Fruit fly (Drosophila melanogaster) whole organism, wandering third instar larva: ENCODE results near the gene CG33791.

Experiments used
- CG32264 ChIP-seq: fragments of 200-800 bp; sonication (Bioruptor generic); optimal IDR thresholded peaks from 2 replicates; lab custom pipeline; 2016; ENCODE audit warnings: missing biosample characterization, missing genetic modification characterization
- CG9705 ChIP-seq: fragments of 200-800 bp; sonication (Bioruptor generic); optimal IDR thresholded peaks from 2 replicates; lab custom pipeline; 2018; ENCODE audit warnings: missing biosample characterization, mild to moderate bottlenecking, missing genetic modification characterization
- CrebA ChIP-seq: fragments of 200-800 bp; sonication (Bioruptor generic); optimal IDR thresholded peaks from 2 replicates; lab custom pipeline; 2016; ENCODE audit warnings: missing biosample characterization, mild to moderate bottlenecking, missing genetic modification characterization, borderline replicate concordance
- Dfd ChIP-seq: fragments of >200 bp; optimal IDR thresholded peaks from 2 replicates; lab custom pipeline; 2017; ENCODE audit warnings: missing biosample characterization, missing genetic modification characterization
- Dif ChIP-seq: fragments of 200-275, 200-300 bp; sonication (Bioruptor generic); optimal IDR thresholded peaks from 2 replicates; lab custom pipeline; 2018; ENCODE audit warnings: missing biosample characterization, missing genetic modification characterization; ENCODE audit not compliant: partially characterized antibody
- GATAd ChIP-seq: sonication (Bioruptor generic); optimal IDR thresholded peaks from 2 replicates; lab custom pipeline; 2016; ENCODE audit warnings: missing biosample characterization, missing genetic modification characterization
- HLH106 ChIP-seq: fragments of 200-800 bp; optimal IDR thresholded peaks from 3 replicates; lab custom pipeline; 2019; ENCODE audit warnings: missing biosample characterization, mild to moderate bottlenecking, missing genetic modification characterization, moderate library complexity
- Hnf4 ChIP-seq: fragments of 200-800 bp; sonication (Bioruptor generic); optimal IDR thresholded peaks from 2 replicates; lab custom pipeline; 2016; ENCODE audit warnings: missing biosample characterization, mild to moderate bottlenecking, missing genetic modification characterization
- Hr78 ChIP-seq: fragments of >200 bp; optimal IDR thresholded peaks from 2 replicates; lab custom pipeline; 2017; ENCODE audit warnings: missing biosample characterization, missing genetic modification characterization
- Hr83 ChIP-seq: fragments of 200-300 bp; sonication (Bioruptor generic); optimal IDR thresholded peaks from 2 replicates; lab custom pipeline; 2016; ENCODE audit warnings: missing biosample characterization, mild to moderate bottlenecking, missing genetic modification characterization, moderate library complexity; ENCODE audit not compliant: poor library complexity, severe bottlenecking
- Jra ChIP-seq: sonication (Bioruptor generic); optimal IDR thresholded peaks from 2 replicates; lab custom pipeline; 2016; ENCODE audit warnings: missing biosample characterization, missing genetic modification characterization
- Mio ChIP-seq: sonication (Bioruptor generic); optimal IDR thresholded peaks from 2 replicates; lab custom pipeline; 2016; ENCODE audit warnings: missing biosample characterization, missing genetic modification characterization
- Myc ChIP-seq: fragments of >200 bp; optimal IDR thresholded peaks from 2 replicates; lab custom pipeline; 2017
- OdsH ChIP-seq: fragments of 200-800 bp; sonication (Bioruptor generic); optimal IDR thresholded peaks from 2 replicates; lab custom pipeline; 2016; ENCODE audit warnings: missing biosample characterization, mild to moderate bottlenecking, missing genetic modification characterization
- Rel ChIP-seq, 2 experiments: fragments of 200-800 bp; sonication (Bioruptor generic) in 1 of 2; optimal IDR thresholded peaks; 2 replicates in 1 of 2; 3 replicates in 1 of 2; lab custom pipeline; 2016 to 2019; ENCODE audit warnings: mild to moderate bottlenecking in 2 of 2, missing biosample characterization in 2 of 2, missing genetic modification characterization in 2 of 2, moderate library complexity in 1 of 2
- Sp1 ChIP-seq: fragments of 200-800 bp; sonication (Bioruptor generic); optimal IDR thresholded peaks from 3 replicates; lab custom pipeline; 2019; ENCODE audit warnings: missing biosample characterization, mild to moderate bottlenecking, missing genetic modification characterization, moderate library complexity
- Vsx2 ChIP-seq: fragments of 200-300, 225-300 bp; sonication (Bioruptor generic); optimal IDR thresholded peaks from 2 replicates; lab custom pipeline; 2018; ENCODE audit warnings: missing biosample characterization, missing genetic modification characterization; ENCODE audit not compliant: partially characterized antibody
- br ChIP-seq: fragments of 200-800 bp; sonication (Bioruptor generic); optimal IDR thresholded peaks from 2 replicates; lab custom pipeline; 2016; ENCODE audit warnings: missing biosample characterization, missing genetic modification characterization
- brk ChIP-seq: fragments of 200-800 bp; sonication (Bioruptor generic); optimal IDR thresholded peaks from 2 replicates; lab custom pipeline; 2016; ENCODE audit warnings: missing biosample characterization, mild to moderate bottlenecking, missing genetic modification characterization
- dl ChIP-seq, 2 experiments: fragments of 175-275, 200-275 bp in 1 of 2; fragments of 200-275 bp in 1 of 2; sonication (Bioruptor generic); optimal IDR thresholded peaks; lab custom pipeline; 2018; ENCODE audit warnings: mild to moderate bottlenecking in 2 of 2, missing biosample characterization in 2 of 2, missing genetic modification characterization in 2 of 2, moderate library complexity in 2 of 2; ENCODE audit not compliant: partially characterized antibody in 2 of 2, insufficient read depth in 1 of 2
- dmrt93B ChIP-seq: fragments of 200-800 bp; sonication (Bioruptor generic); optimal IDR thresholded peaks from 2 replicates; lab custom pipeline; 2018; ENCODE audit warnings: missing biosample characterization, mild to moderate bottlenecking, missing genetic modification characterization
- dsf ChIP-seq: sonication (Bioruptor generic); optimal IDR thresholded peaks from 2 replicates; lab custom pipeline; 2016; ENCODE audit warnings: missing biosample characterization, missing genetic modification characterization, borderline replicate concordance
- ey ChIP-seq: fragments of 200-800 bp; sonication (Bioruptor generic); optimal IDR thresholded peaks from 2 replicates; lab custom pipeline; 2016; ENCODE audit warnings: missing biosample characterization, missing genetic modification characterization
- foxo ChIP-seq, 2 experiments: fragments of 200-800 bp; sonication (Bioruptor generic); optimal IDR thresholded peaks; 2 replicates in 1 of 2; 3 replicates in 1 of 2; lab custom pipeline; 2016 to 2017; ENCODE audit warnings: missing biosample characterization in 2 of 2, missing genetic modification characterization in 2 of 2
- fru ChIP-seq: fragments of 200-800 bp; sonication (Bioruptor generic); optimal IDR thresholded peaks from 3 replicates; lab custom pipeline; 2016; ENCODE audit warnings: missing biosample characterization, mild to moderate bottlenecking, missing genetic modification characterization
- h ChIP-seq: fragments of 200-800 bp; sonication (Bioruptor generic); optimal IDR thresholded peaks from 3 replicates; lab custom pipeline; 2016; ENCODE audit warnings: missing biosample characterization, mild to moderate bottlenecking, missing genetic modification characterization
- jim ChIP-seq: fragments of 175-275, 200-325 bp; sonication (Bioruptor generic); optimal IDR thresholded peaks from 2 replicates; lab custom pipeline; 2016; ENCODE audit warnings: missing biosample characterization, mild to moderate bottlenecking, missing genetic modification characterization
- lola ChIP-seq: fragments of >200 bp; optimal IDR thresholded peaks from 2 replicates; lab custom pipeline; 2017; ENCODE audit warnings: missing biosample characterization, missing genetic modification characterization
- pan ChIP-seq: fragments of >200 bp; optimal IDR thresholded peaks from 2 replicates; lab custom pipeline; 2017
- psq ChIP-seq: fragments of 200-800 bp; sonication (Bioruptor generic); optimal IDR thresholded peaks from 3 replicates; lab custom pipeline; 2017; ENCODE audit warnings: missing biosample characterization, mild to moderate bottlenecking, missing genetic modification characterization, moderate library complexity
- rgr ChIP-seq: fragments of 200-800 bp; sonication (Bioruptor generic); optimal IDR thresholded peaks from 3 replicates; lab custom pipeline; 2016; ENCODE audit warnings: missing biosample characterization, mild to moderate bottlenecking, missing genetic modification characterization
- sage ChIP-seq: fragments of 200-800 bp; sonication (Bioruptor generic); optimal IDR thresholded peaks from 2 replicates; lab custom pipeline; 2016; ENCODE audit warnings: missing biosample characterization, mild to moderate bottlenecking, missing genetic modification characterization
- sv ChIP-seq: fragments of 200-800 bp; sonication (Bioruptor generic); optimal IDR thresholded peaks from 3 replicates; lab custom pipeline; 2016; ENCODE audit warnings: missing biosample characterization, missing genetic modification characterization
- tai ChIP-seq: sonication (Bioruptor generic); optimal IDR thresholded peaks from 2 replicates; lab custom pipeline; 2016; ENCODE audit warnings: missing biosample characterization, missing genetic modification characterization
- usp ChIP-seq: fragments of >200 bp; optimal IDR thresholded peaks from 2 replicates; lab custom pipeline; 2017; ENCODE audit warnings: missing biosample characterization, missing genetic modification characterization
- woc ChIP-seq: sonication (Bioruptor generic); optimal IDR thresholded peaks from 2 replicates; lab custom pipeline; 2016; ENCODE audit warnings: missing biosample characterization, mild to moderate bottlenecking, missing genetic modification characterization

Gene CG33791

dm6 chr3L:1615701-1616100 is 12.9 kb downstream of the CG33791 start, which contains the start of gene CG12105:
CG12105 (minus strand) TSS chr3L:1615801.
- no peak for TF ChIP-seq Hr83 (GFP tag; lab: Kevin White, UChicago)
- no peak for TF ChIP-seq brk (GFP tag; lab: Kevin White, UChicago)
- no peak for TF ChIP-seq Hr78 (GFP tag; lab: Kevin White, UChicago)
- no peak for TF ChIP-seq fru (GFP tag; lab: Kevin White, UChicago)
- TF ChIP-seq rgr (GFP tag; lab: Kevin White, UChicago) = no peak
- no peak for TF ChIP-seq Vsx2 (GFP tag; lab: Kevin White, UChicago)
- TF ChIP-seq jim (GFP tag; lab: Kevin White, UChicago) = no peak
- TF ChIP-seq usp (GFP tag; lab: Kevin White, UChicago) = no peak
- no peak for TF ChIP-seq ey (GFP tag; lab: Kevin White, UChicago)
- no peak for TF ChIP-seq tai (GFP tag; lab: Kevin White, UChicago)
- no peak for TF ChIP-seq foxo (GFP tag; optimal IDR thresholded peaks at IDR 0.05; lab: Kevin White, UChicago)
- no peak for TF ChIP-seq Jra
- TF ChIP-seq dl (GFP tag; optimal IDR thresholded peaks at IDR 0.05; lab: Kevin White, UChicago; ENCODE audit: insufficient read depth in 1 of 2, partially characterized antibody in 2 of 2) = no peak
- no peak for TF ChIP-seq h (GFP tag; lab: Kevin White, UChicago)

- TF ChIP-seq h (GFP tag; lab: Kevin White, UChicago) (peak; percentile 64), OdsH (peak; percentile 46), ey (GFP tag; lab: Kevin White, UChicago) (peak; percentile 43), fru (GFP tag; lab: Kevin White, UChicago) (peak; percentile 58), Vsx2 (GFP tag; lab: Kevin White, UChicago) (no peak), Mio (GFP tag; lab: Kevin White, UChicago) (no peak), Jra (no peak), Sp1 (GFP tag; lab: Kevin White, UChicago) (peak; percentile 31), Dif (GFP tag; lab: Kevin White, UChicago) (no peak), tai (GFP tag; lab: Kevin White, UChicago) (no peak), Rel (GFP tag; optimal IDR thresholded peaks at IDR 0.05; lab: Kevin White, UChicago) (no peak), Rel (tag; optimal IDR thresholded peaks at IDR 0.05; lab: Kevin White, UChicago) (peak; percentile 35), Hr83 (GFP tag; lab: Kevin White, UChicago) (peak; percentile 47), brk (GFP tag; lab: Kevin White, UChicago) (no peak), CG9705 (GFP tag; lab: Kevin White, UChicago) (no peak), HLH106 (tag; lab: Kevin White, UChicago) (peak; percentile 59), sage (no peak), lola (GFP tag; lab: Kevin White, UChicago) (no peak), Dfd (no peak), br (GFP tag; lab: Kevin White, UChicago) (peak; percentile 8), foxo (GFP tag; optimal IDR thresholded peaks at IDR 0.05; lab: Kevin White, UChicago) (peak in 1 of 2 experiments; percentile 66), GATAd (GFP tag; lab: Kevin White, UChicago) (no peak), CrebA (GFP tag; lab: Kevin White, UChicago) (no peak), rgr (GFP tag; lab: Kevin White, UChicago) (peak; percentile 46), Hr78 (GFP tag; lab: Kevin White, UChicago) (no peak), pan (lab: Kevin White, UChicago) (no peak), CG32264 (GFP tag; lab: Kevin White, UChicago) (no peak), psq (GFP tag; lab: Kevin White, UChicago) (no peak), woc (GFP tag; lab: Kevin White, UChicago) (peak; percentile 88), sv (no peak), dmrt93B (GFP tag; lab: Kevin White, UChicago) (no peak), dl (GFP tag; optimal IDR thresholded peaks at IDR 0.05; lab: Kevin White, UChicago; ENCODE audit: insufficient read depth in 1 of 2, partially characterized antibody in 2 of 2) (no peak), Myc (lab: Kevin White, UChicago) (peak; percentile 88), Hnf4 (GFP tag; lab: Kevin White, UChicago) (no peak), jim (GFP tag; lab: Kevin White, UChicago) (no peak), dsf (GFP tag; lab: Kevin White, UChicago) (no peak)
These were observed 15.5 kb downstream of the CG33791 start, which contains the start of the genes CG13926, ABCB7 and CG33230 for dm6 chr3L:1618116-1618727. CG13926 (minus strand) TSS chr3L:1618158. ABCB7 (plus strand) TSS chr3L:1618414. CG33230 (plus strand) TSS chr3L:1618414.
